Fruit fly (Drosophila melanogaster): ENCODE measurements around the gene Cht5.

The Cht5 gene

dm6 chr3R:13765456-13765855, 1.9 kb upstream of the Cht5 start, which contains the start of gene CG9312:
Gene CG9312, plus strand, starts transcription at chr3R:13765756.
- TF ChIP-seq pan (optimal IDR thresholded peaks at IDR 0.05) (no peak), usp (GFP tag; optimal IDR thresholded peaks at IDR 0.05) (no peak), psq (optimal IDR thresholded peaks at IDR 0.05) (no peak), Dll (optimal IDR thresholded peaks at IDR 0.05) (no peak), CG8478 (optimal IDR thresholded peaks at IDR 0.05) (no peak), EcR (GFP tag; optimal IDR thresholded peaks at IDR 0.05) (no peak)

- TF ChIP-seq CG8478 (optimal IDR thresholded peaks at IDR 0.05) (no peak), EcR (GFP tag; optimal IDR thresholded peaks at IDR 0.05) (no peak), Dll (optimal IDR thresholded peaks at IDR 0.05) (no peak), psq (optimal IDR thresholded peaks at IDR 0.05) (no peak), pan (optimal IDR thresholded peaks at IDR 0.05) (no peak), usp (GFP tag; optimal IDR thresholded peaks at IDR 0.05) (no peak)
Observed at dm6 chr3R:13771195-13771594, 3.8 kb downstream of the Cht5 start, which contains the start of gene CG9297. Gene CG9297, plus strand, starts transcription at chr3R:13771495.

dm6 chr3R:13773350-13773749, 6.0 kb downstream of the Cht5 start:
- TF ChIP-seq Dll (optimal IDR thresholded peaks at IDR 0.05) (no peak), usp (GFP tag; optimal IDR thresholded peaks at IDR 0.05) (no peak), pan (optimal IDR thresholded peaks at IDR 0.05) (no peak), CG8478 (optimal IDR thresholded peaks at IDR 0.05) (no peak)

- TF ChIP-seq Dll (optimal IDR thresholded peaks at IDR 0.05) = no peak
- TF ChIP-seq pan (optimal IDR thresholded peaks at IDR 0.05) = no peak
- TF ChIP-seq CG8478 (optimal IDR thresholded peaks at IDR 0.05) = no peak
- TF ChIP-seq EcR (GFP tag; optimal IDR thresholded peaks at IDR 0.05) = no peak
- TF ChIP-seq usp (GFP tag; optimal IDR thresholded peaks at IDR 0.05) = no peak
- TF ChIP-seq psq (optimal IDR thresholded peaks at IDR 0.05) = no peak
Observed at dm6 chr3R:13779241-13779683, 11.9 kb downstream of the Cht5 start, which contains the start of the genes CG42375 and CG9288. Gene CG42375, plus strand, starts transcription at chr3R:13779624. Gene CG9288, plus strand, starts transcription at chr3R:13779624.

dm6 chr3R:13780769-13781168, 13.4 kb downstream of the Cht5 start, which contains the start of gene CG9286:
Gene CG9286, plus strand, starts transcription at chr3R:13780964.
- TF ChIP-seq EcR (GFP tag; optimal IDR thresholded peaks at IDR 0.05) = no peak
- TF ChIP-seq pan (optimal IDR thresholded peaks at IDR 0.05) = no peak
- TF ChIP-seq Dll (optimal IDR thresholded peaks at IDR 0.05) = no peak
- no peak for TF ChIP-seq CG8478 (optimal IDR thresholded peaks at IDR 0.05)
- TF ChIP-seq usp (GFP tag; optimal IDR thresholded peaks at IDR 0.05) = no peak
- no peak for TF ChIP-seq psq (optimal IDR thresholded peaks at IDR 0.05)

dm6 chr3R:13782035-13782434, 14.7 kb downstream of the Cht5 start, which contains the start of gene Dip-B:
Gene Dip-B, plus strand, starts transcription at chr3R:13782288.
- TF ChIP-seq pan (optimal IDR thresholded peaks at IDR 0.05) = no peak

- TF ChIP-seq Dll (optimal IDR thresholded peaks at IDR 0.05) = no peak
- TF ChIP-seq usp (GFP tag; optimal IDR thresholded peaks at IDR 0.05) = no peak
- TF ChIP-seq EcR (GFP tag; optimal IDR thresholded peaks at IDR 0.05) = no peak
- no peak for TF ChIP-seq pan (optimal IDR thresholded peaks at IDR 0.05)
- TF ChIP-seq CG8478 (optimal IDR thresholded peaks at IDR 0.05) = no peak
- TF ChIP-seq psq (optimal IDR thresholded peaks at IDR 0.05) = no peak
Observed at dm6 chr3R:13782578-13782977, 15.2 kb downstream of the Cht5 start.

dm6 chr3R:13783397-13783796, 16.0 kb downstream of the Cht5 start:
- TF ChIP-seq pan (optimal IDR thresholded peaks at IDR 0.05) (no peak), CG8478 (optimal IDR thresholded peaks at IDR 0.05) (no peak)

- peak; percentile 38 for TF ChIP-seq Dll (optimal IDR thresholded peaks at IDR 0.05)
- no peak for TF ChIP-seq psq (optimal IDR thresholded peaks at IDR 0.05)
Observed at dm6 chr3R:13785895-13786294, 18.5 kb downstream of the Cht5 start.

- TF ChIP-seq usp (GFP tag; optimal IDR thresholded peaks at IDR 0.05) (no peak), Dll (optimal IDR thresholded peaks at IDR 0.05) (no peak), CG8478 (optimal IDR thresholded peaks at IDR 0.05) (no peak), EcR (GFP tag; optimal IDR thresholded peaks at IDR 0.05) (no peak), pan (optimal IDR thresholded peaks at IDR 0.05) (no peak), psq (optimal IDR thresholded peaks at IDR 0.05) (no peak)
Observed at dm6 chr3R:13788224-13788623, 20.9 kb downstream of the Cht5 start.

- TF ChIP-seq pan (optimal IDR thresholded peaks at IDR 0.05) (no peak), psq (optimal IDR thresholded peaks at IDR 0.05) (no peak), CG8478 (optimal IDR thresholded peaks at IDR 0.05) (no peak), EcR (GFP tag; optimal IDR thresholded peaks at IDR 0.05) (no peak), usp (GFP tag; optimal IDR thresholded peaks at IDR 0.05) (no peak), Dll (optimal IDR thresholded peaks at IDR 0.05) (no peak)
Observed at dm6 chr3R:13788672-13789071, 21.3 kb downstream of the Cht5 start.

dm6 chr3R:13789617-13790277, 22.4 kb downstream of the Cht5 start:
- TF ChIP-seq CG8478 (optimal IDR thresholded peaks at IDR 0.05) = no peak
- TF ChIP-seq EcR (GFP tag; optimal IDR thresholded peaks at IDR 0.05) = peak; percentile 88 to 98

dm6 chr3R:13790820-13791219, 23.5 kb downstream of the Cht5 start:
- TF ChIP-seq usp (GFP tag; optimal IDR thresholded peaks at IDR 0.05) (no peak), EcR (GFP tag; optimal IDR thresholded peaks at IDR 0.05) (peak; percentile 50 to 56)

All from whole organism.